Fruit fly (Drosophila melanogaster) whole organism, embryonic: Measurements from ENCODE around the gene Nepl3.

Experiments used
- Abd-B ChIP-seq: fragments of 200-800 bp; sonication (Bioruptor generic); optimal IDR thresholded peaks from 2 replicates; lab custom pipeline; 2018; ENCODE audit warnings: missing biosample characterization, mild to moderate bottlenecking, missing genetic modification characterization, moderate library complexity
- Atf-2 ChIP-seq: fragments of 200-800 bp; sonication (Bioruptor generic); optimal IDR thresholded peaks from 2 replicates; lab custom pipeline; 2016; ENCODE audit warnings: missing biosample characterization, missing genetic modification characterization
- CG10565 ChIP-seq: fragments of 200-800 bp; sonication (Bioruptor generic); optimal IDR thresholded peaks from 3 replicates; lab custom pipeline; 2016; ENCODE audit warnings: missing biosample characterization, mild to moderate bottlenecking, missing genetic modification characterization
- CG11247 ChIP-seq: fragments of 200-800 bp; sonication (Bioruptor generic); IDR thresholded peaks from 2 replicates; pipeline ENCODE4 v1.3.6; 2022; ENCODE audit warnings: missing biosample characterization, missing genetic modification characterization
- CG11398 ChIP-seq: fragments of 200-800 bp; sonication (Bioruptor generic); optimal IDR thresholded peaks from 2 replicates; lab custom pipeline; 2016; ENCODE audit warnings: missing biosample characterization, missing genetic modification characterization
- CG12071 ChIP-seq: fragments of 200-800 bp; sonication (Bioruptor generic); optimal IDR thresholded peaks from 3 replicates; lab custom pipeline; 2018; ENCODE audit warnings: missing biosample characterization, mild to moderate bottlenecking, missing genetic modification characterization
- CG13123 ChIP-seq: fragments of 200-800 bp; sonication (Bioruptor generic); optimal IDR thresholded peaks from 2 replicates; lab custom pipeline; 2016; ENCODE audit warnings: missing biosample characterization, missing genetic modification characterization
- CG13624 ChIP-seq: fragments of 200-800 bp; sonication (Bioruptor generic); optimal IDR thresholded peaks from 2 replicates; lab custom pipeline; 2016; ENCODE audit warnings: missing biosample characterization, missing genetic modification characterization
- CG14014 ChIP-seq: fragments of 200-800 bp; sonication (Bioruptor generic); IDR thresholded peaks from 2 replicates; pipeline ENCODE4 v1.3.6; 2022; ENCODE audit warnings: missing biosample characterization, missing genetic modification characterization
- CG15479 ChIP-seq: fragments of 200-800 bp; sonication (Bioruptor generic); optimal IDR thresholded peaks from 3 replicates; lab custom pipeline; 2019; ENCODE audit warnings: missing biosample characterization, mild to moderate bottlenecking, missing genetic modification characterization, moderate library complexity
- CG1603 ChIP-seq: fragments of 200-800 bp; sonication (Bioruptor generic); optimal IDR thresholded peaks from 2 replicates; lab custom pipeline; 2019; ENCODE audit warnings: missing biosample characterization, mild to moderate bottlenecking, missing genetic modification characterization, moderate library complexity
- CG17328 ChIP-seq: fragments of 200-800 bp; sonication (Bioruptor generic); IDR thresholded peaks from 2 replicates; pipeline ENCODE4 v1.3.6; 2022; ENCODE audit warnings: missing biosample characterization, missing genetic modification characterization
- CG17612 ChIP-seq: fragments of 200-800 bp; sonication (Bioruptor generic); IDR thresholded peaks from 2 replicates; pipeline ENCODE4 v1.3.6; 2022; ENCODE audit warnings: missing biosample characterization, missing genetic modification characterization
- CG2889 ChIP-seq: fragments of 200-800 bp; sonication (Bioruptor generic); IDR thresholded peaks from 3 replicates; pipeline ENCODE4 v1.3.6; 2022; ENCODE audit warnings: missing biosample characterization, missing genetic modification characterization
- CG30403 ChIP-seq: fragments of 200-800 bp; sonication (Bioruptor generic); optimal IDR thresholded peaks from 3 replicates; lab custom pipeline; 2016; ENCODE audit warnings: missing biosample characterization, missing genetic modification characterization
- CG33213 ChIP-seq: fragments of 200-800 bp; sonication (Bioruptor generic); optimal IDR thresholded peaks from 3 replicates; lab custom pipeline; 2016; ENCODE audit warnings: missing biosample characterization, missing genetic modification characterization
- CG34422 ChIP-seq: fragments of 200-800 bp; sonication (Bioruptor generic); IDR thresholded peaks from 3 replicates; pipeline ENCODE4 v1.3.6; 2022; ENCODE audit warnings: missing biosample characterization, missing genetic modification characterization
- CG4820 ChIP-seq: fragments of 200-800 bp; sonication (Bioruptor generic); optimal IDR thresholded peaks from 3 replicates; lab custom pipeline; 2016; ENCODE audit warnings: missing biosample characterization, missing genetic modification characterization
- CG7556 ChIP-seq: fragments of 200-800 bp; sonication (Bioruptor generic); optimal IDR thresholded peaks from 2 replicates; lab custom pipeline; 2017; ENCODE audit warnings: missing biosample characterization, mild to moderate bottlenecking, missing genetic modification characterization
- CG9876 ChIP-seq: fragments of 200-800 bp; sonication (Bioruptor generic); optimal IDR thresholded peaks from 2 replicates; lab custom pipeline; 2016; ENCODE audit warnings: missing biosample characterization, missing genetic modification characterization
- Camta ChIP-seq: fragments of 200-800 bp; sonication (Bioruptor generic); optimal IDR thresholded peaks from 2 replicates; lab custom pipeline; 2016; ENCODE audit warnings: missing biosample characterization, missing genetic modification characterization
- Dip2 ChIP-seq: fragments of 200-800 bp; sonication (Bioruptor generic); IDR thresholded peaks from 2 replicates; pipeline ENCODE4 v1.3.6; 2022; ENCODE audit warnings: missing biosample characterization, missing genetic modification characterization
- ERR ChIP-seq: fragments of 200-800 bp; sonication (Bioruptor generic); optimal IDR thresholded peaks from 2 replicates; lab custom pipeline; 2016; ENCODE audit warnings: missing biosample characterization, missing genetic modification characterization
- H2.0 ChIP-seq: fragments of 200-800 bp; sonication (Bioruptor generic); IDR thresholded peaks from 2 replicates; pipeline ENCODE4 v1.3.6; 2022; ENCODE audit warnings: missing biosample characterization, missing genetic modification characterization
- Lim3 ChIP-seq: fragments of 200-800 bp; sonication (Bioruptor generic); IDR thresholded peaks from 2 replicates; pipeline ENCODE4 v1.3.6; 2022; ENCODE audit warnings: missing biosample characterization, missing genetic modification characterization
- MBD-R2 ChIP-seq: fragments of 200-800 bp; sonication (Bioruptor generic); IDR thresholded peaks from 2 replicates; pipeline ENCODE4 v1.3.6; 2022; ENCODE audit warnings: missing biosample characterization, missing genetic modification characterization
- MTF-1 ChIP-seq: fragments of 200-800 bp; sonication (Bioruptor generic); optimal IDR thresholded peaks from 2 replicates; lab custom pipeline; 2018; ENCODE audit warnings: missing biosample characterization, mild to moderate bottlenecking, missing genetic modification characterization, borderline replicate concordance
- Nf-YA ChIP-seq: fragments of 200-800 bp; sonication (Bioruptor generic); IDR thresholded peaks from 2 replicates; pipeline ENCODE4 v1.3.6; 2022; ENCODE audit warnings: missing biosample characterization, missing genetic modification characterization
- Optix ChIP-seq: fragments of 200-800 bp; sonication (Bioruptor generic); IDR thresholded peaks from 3 replicates; pipeline ENCODE4 v1.3.6; 2022; ENCODE audit warnings: missing biosample characterization, missing genetic modification characterization
- Stat92E ChIP-seq, 3 experiments: fragments of >200 bp in 2 of 3; fragments of 200-800 bp in 1 of 3; sonication (Bioruptor generic) in 1 of 3; optimal IDR thresholded peaks; 2 replicates each; lab custom pipeline; 2017 to 2019; ENCODE audit warnings: missing biosample characterization in 3 of 3, missing genetic modification characterization in 3 of 3, mild to moderate bottlenecking in 1 of 3, moderate library complexity in 1 of 3
- ab ChIP-seq: fragments of 200-800 bp; sonication (Bioruptor generic); optimal IDR thresholded peaks from 2 replicates; lab custom pipeline; 2016; ENCODE audit warnings: missing biosample characterization, missing genetic modification characterization
- caup ChIP-seq: fragments of 200-800 bp; sonication (Bioruptor generic); optimal IDR thresholded peaks from 3 replicates; lab custom pipeline; 2017; ENCODE audit warnings: missing biosample characterization, mild to moderate bottlenecking, missing genetic modification characterization, moderate library complexity; ENCODE audit not compliant: severe bottlenecking
- danr ChIP-seq: fragments of 200-800 bp; sonication (Bioruptor generic); IDR thresholded peaks from 2 replicates; pipeline ENCODE4 v1.3.6; 2022; ENCODE audit warnings: missing biosample characterization, missing genetic modification characterization
- fd64A ChIP-seq: fragments of 200-800 bp; sonication (Bioruptor generic); optimal IDR thresholded peaks from 3 replicates; lab custom pipeline; 2018; ENCODE audit warnings: missing biosample characterization, mild to moderate bottlenecking, missing genetic modification characterization
- fu2 ChIP-seq: fragments of 200-800 bp; sonication (Bioruptor generic); optimal IDR thresholded peaks from 2 replicates; lab custom pipeline; 2016; ENCODE audit warnings: missing biosample characterization, missing genetic modification characterization
- gcm ChIP-seq: fragments of 200-800 bp; sonication (Bioruptor generic); optimal IDR thresholded peaks from 2 replicates; lab custom pipeline; 2019; ENCODE audit warnings: missing biosample characterization, mild to moderate bottlenecking, missing genetic modification characterization, moderate library complexity
- gcm2 ChIP-seq: fragments of 200-800 bp; sonication (Bioruptor generic); optimal IDR thresholded peaks from 2 replicates; lab custom pipeline; 2016; ENCODE audit warnings: missing biosample characterization, missing genetic modification characterization
- klu ChIP-seq: fragments of 200-800 bp; sonication (Bioruptor generic); IDR thresholded peaks from 2 replicates; pipeline ENCODE4 v1.3.6; 2022; ENCODE audit warnings: missing biosample characterization, missing genetic modification characterization
- lilli ChIP-seq: fragments of 200-800 bp; sonication (Bioruptor generic); optimal IDR thresholded peaks from 3 replicates; lab custom pipeline; 2016; ENCODE audit warnings: missing biosample characterization, missing genetic modification characterization
- lola ChIP-seq, 3 experiments: fragments of >200 bp in 2 of 3; fragments of 200-800 bp in 1 of 3; sonication (Bioruptor generic) in 1 of 3; optimal IDR thresholded peaks; 2 replicates each; lab custom pipeline; 2017 to 2019; ENCODE audit warnings: missing biosample characterization in 3 of 3, missing genetic modification characterization in 3 of 3, mild to moderate bottlenecking in 1 of 3, moderate library complexity in 1 of 3
- luna ChIP-seq: fragments of 200-800 bp; sonication (Bioruptor generic); optimal IDR thresholded peaks from 2 replicates; lab custom pipeline; 2016; ENCODE audit warnings: missing biosample characterization, missing genetic modification characterization
- peb ChIP-seq: fragments of 200-800 bp; sonication (Bioruptor generic); IDR thresholded peaks from 2 replicates; pipeline ENCODE4 v1.3.6; 2022; ENCODE audit warnings: missing biosample characterization, missing genetic modification characterization
- phol ChIP-seq: fragments of 200-800 bp; sonication (Bioruptor generic); optimal IDR thresholded peaks from 3 replicates; lab custom pipeline; 2018; ENCODE audit warnings: missing biosample characterization, mild to moderate bottlenecking, missing genetic modification characterization, moderate library complexity
- pum ChIP-seq: fragments of 200-800 bp; sonication (Bioruptor generic); optimal IDR thresholded peaks from 2 replicates; lab custom pipeline; 2016; ENCODE audit warnings: missing biosample characterization, missing genetic modification characterization
- repo ChIP-seq: fragments of 200-800 bp; sonication (Bioruptor generic); optimal IDR thresholded peaks from 2 replicates; lab custom pipeline; 2016; ENCODE audit warnings: missing biosample characterization, missing genetic modification characterization
- sens ChIP-seq: fragments of 200-800 bp; sonication (Bioruptor generic); peaks from one replicate; lab custom pipeline; 2016; ENCODE audit warnings: missing biosample characterization, missing genetic modification characterization
- unc-4 ChIP-seq: fragments of 200-800 bp; sonication (Bioruptor generic); IDR thresholded peaks from 2 replicates; pipeline ENCODE4 v1.3.6; 2022; ENCODE audit warnings: missing biosample characterization, missing genetic modification characterization; ENCODE audit not compliant: partially characterized antibody
- wdn ChIP-seq: fragments of 200-800 bp; sonication (Bioruptor generic); IDR thresholded peaks from 2 replicates; pipeline ENCODE4 v1.3.6; 2022; ENCODE audit warnings: missing biosample characterization, missing genetic modification characterization
- wek ChIP-seq: fragments of 200-800 bp; sonication (Bioruptor generic); optimal IDR thresholded peaks from 3 replicates; lab custom pipeline; 2018; ENCODE audit warnings: missing biosample characterization, mild to moderate bottlenecking, missing genetic modification characterization, moderate library complexity
- zen ChIP-seq: fragments of 200-800 bp; sonication (Bioruptor generic); optimal IDR thresholded peaks from 3 replicates; lab custom pipeline; 2018; ENCODE audit warnings: missing biosample characterization, mild to moderate bottlenecking, missing genetic modification characterization, moderate library complexity

Gene Nepl3

DNA sequence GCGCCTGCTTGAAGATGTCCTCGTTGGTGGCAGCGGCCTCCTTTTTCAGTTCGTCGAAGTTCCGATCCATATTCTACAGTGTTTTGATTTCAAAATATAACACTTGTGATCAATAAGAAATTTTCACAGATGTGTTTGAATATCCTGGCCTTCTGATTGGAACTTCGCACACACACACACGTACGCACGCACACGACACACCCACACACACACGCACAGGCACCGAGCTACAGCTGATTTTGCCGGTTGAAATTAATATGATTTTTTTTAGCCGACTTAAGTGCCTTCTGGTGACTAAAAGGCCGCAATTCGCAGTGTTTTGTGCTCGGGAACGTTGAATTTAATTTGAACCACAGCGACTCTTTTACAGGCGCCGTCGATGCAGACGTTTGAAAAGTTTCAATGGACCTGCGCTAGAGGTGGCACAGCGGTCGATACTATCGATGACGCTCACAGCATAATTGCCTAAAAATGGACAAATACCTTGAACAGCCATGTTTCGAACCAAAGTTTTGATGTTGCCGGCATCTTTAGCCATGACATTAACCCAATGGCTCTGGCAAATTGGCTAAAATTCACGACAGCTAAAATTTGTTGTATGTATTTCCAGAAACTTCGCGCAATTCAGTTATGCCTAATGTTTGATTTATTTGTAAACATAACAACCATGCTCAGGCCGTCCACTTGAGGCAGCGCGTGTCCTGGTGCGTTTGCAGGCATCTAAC lies 48.6 kb downstream of the Nepl3 start, which contains the start of gene Rtnl1 (continued):
- TF ChIP-seq CG30403 (GFP tag; lab: Kevin White, UChicago) = peak; percentile 35
- peak; percentile 31 for TF ChIP-seq CG15479 (GFP tag; lab: Kevin White, UChicago)
- peak; percentile 87 for TF ChIP-seq CG33213 (GFP tag; lab: Kevin White, UChicago)
- TF ChIP-seq wdn (GFP tag; lab: Robert Waterston, UW) = no peak
- TF ChIP-seq klu = no peak
- TF ChIP-seq ab (GFP tag; lab: Kevin White, UChicago) = no peak
- peak; percentile 26 for TF ChIP-seq repo
- peak; percentile 8 for TF ChIP-seq CG7556
- TF ChIP-seq MBD-R2 (GFP tag; lab: Robert Waterston, UW) = peak; percentile 80
- TF ChIP-seq CG14014 = no peak
- TF ChIP-seq fu2 = no peak
- TF ChIP-seq CG11398 (GFP tag; lab: Kevin White, UChicago) = no peak
- TF ChIP-seq Dip2 (GFP tag; lab: Robert Waterston, UW) = no peak
- TF ChIP-seq Optix (GFP tag; lab: Robert Waterston, UW) = no peak
- TF ChIP-seq lilli = peak; percentile 32
- no peak for TF ChIP-seq MTF-1 (GFP tag; lab: Kevin White, UChicago)
- TF ChIP-seq gcm2 (GFP tag; lab: Kevin White, UChicago) = peak; percentile 37
- TF ChIP-seq Lim3 (GFP tag; lab: Robert Waterston, UW) = no peak
- TF ChIP-seq CG34422 = peak; percentile 49; the same call in 2 of the 3 replicates
- no peak for TF ChIP-seq CG10565
- peak; percentile 81 for TF ChIP-seq phol (tag; lab: Kevin White, UChicago)
- TF ChIP-seq CG4820 (GFP tag; lab: Kevin White, UChicago) = no peak
- peak; percentile 9 for TF ChIP-seq zen (tag; lab: Kevin White, UChicago)
- no peak for TF ChIP-seq CG12071 (GFP tag; lab: Kevin White, UChicago)
- TF ChIP-seq ERR (GFP tag; lab: Kevin White, UChicago) = peak; percentile 44
- TF ChIP-seq unc-4 (GFP tag; lab: Robert Waterston, UW) = peak; percentile 94
- no peak for TF ChIP-seq peb (GFP tag; lab: Robert Waterston, UW)
- TF ChIP-seq H2.0 (GFP tag; lab: Robert Waterston, UW) = no peak
- peak; percentile 71 for TF ChIP-seq CG13624
- TF ChIP-seq wek (GFP tag; lab: Kevin White, UChicago) = no peak
- TF ChIP-seq caup (GFP tag; lab: Kevin White, UChicago) = peak; percentile 8
- no peak for TF ChIP-seq Nf-YA (GFP tag; lab: Robert Waterston, UW)
- peak; percentile 67 for TF ChIP-seq Abd-B
- TF ChIP-seq Atf-2 (GFP tag; lab: Kevin White, UChicago) = peak; percentile 9
- no peak for TF ChIP-seq CG2889 (GFP tag; lab: Robert Waterston, UW)
- TF ChIP-seq fd64A (GFP tag; lab: Kevin White, UChicago) = no peak
- peak; percentile 85 for TF ChIP-seq sens (GFP tag; lab: Kevin White, UChicago)
- no peak for TF ChIP-seq CG17612
- TF ChIP-seq gcm (GFP tag; lab: Kevin White, UChicago) = peak; percentile 3
- TF ChIP-seq CG17328 = no peak
- peak; percentile 59 for TF ChIP-seq CG9876 (GFP tag; lab: Kevin White, UChicago)
- peak; percentile 45 for TF ChIP-seq luna (GFP tag; lab: Kevin White, UChicago)
- no peak for TF ChIP-seq lola (GFP tag; optimal IDR thresholded peaks at IDR 0.05; lab: Kevin White, UChicago)
- no peak for TF ChIP-seq Stat92E (GFP tag; optimal IDR thresholded peaks at IDR 0.05; lab: Kevin White, UChicago)
- TF ChIP-seq CG1603 (tag; lab: Kevin White, UChicago) = peak; percentile 88
- no peak for TF ChIP-seq CG11247
- no peak for TF ChIP-seq Camta (GFP tag; lab: Kevin White, UChicago)
- TF ChIP-seq CG13123 = no peak
- no peak for TF ChIP-seq danr
- TF ChIP-seq pum (GFP tag; lab: Kevin White, UChicago) = peak; percentile 19
